Worm (Caenorhabditis elegans) whole organism, midembryonic: ENCODE data around the gene nlp-61.

Source experiments
- med-1 ChIP-seq: sonication (generic microtip); optimal IDR thresholded peaks from 2 replicates; lab custom pipeline; 2017; ENCODE audit warnings: missing genetic modification characterization, mild to moderate bottlenecking, missing compliant biosample characterization, antibody characterized with exemption, missing genetic modification reagents; ENCODE audit not compliant: insufficient read depth
- tab-1 ChIP-seq: fragments of 200-800 bp; sonication (Bioruptor generic); IDR thresholded peaks from 2 replicates; pipeline ENCODE4 v1.3.6; 2022; ENCODE audit warnings: missing genetic modification characterization, missing compliant biosample characterization
- ztf-23 ChIP-seq: fragments of 200-800 bp; sonication (Bioruptor generic); IDR thresholded peaks from 2 replicates; pipeline ENCODE4 v1.3.6; 2022; ENCODE audit warnings: missing genetic modification reagents, missing genetic modification characterization, missing compliant biosample characterization

- no peak for TF ChIP-seq ztf-23 (GFP tag; lab: Robert Waterston, UW)
- TF ChIP-seq tab-1 (GFP tag; lab: Robert Waterston, UW): no peak
- no peak for TF ChIP-seq med-1
These were observed 43.2 kb downstream of the nlp-61 start, which contains the start of gene F27D9.7 for ce11 chrX:7670655-7671054.
